Fruit fly (Drosophila melanogaster): Measurements from ENCODE around the gene ringer.
A peak's percentile ranks its signal among the peaks of the same experiment; 100 is the strongest.

- TF ChIP-seq CG6792 (GFP tag; optimal IDR thresholded peaks at IDR 0.05) = peak; percentile 84
- peak; percentile 92 for TF ChIP-seq acj6 (GFP tag; optimal IDR thresholded peaks at IDR 0.05)
- peak; percentile 27 for TF ChIP-seq Blimp-1 (GFP tag; optimal IDR thresholded peaks at IDR 0.05)
- peak; percentile 70 for TF ChIP-seq CG11762 (GFP tag; optimal IDR thresholded peaks at IDR 0.05; ENCODE audit: insufficient read depth)
- no peak for TF ChIP-seq dac (GFP tag; optimal IDR thresholded peaks at IDR 0.05)
- TF ChIP-seq Hr4 (GFP tag; optimal IDR thresholded peaks at IDR 0.05) = peak; percentile 48
- peak; percentile 95 to 97 for TF ChIP-seq ss (GFP tag; optimal IDR thresholded peaks at IDR 0.05)
- TF ChIP-seq Met (GFP tag; optimal IDR thresholded peaks at IDR 0.05) = peak; percentile 74
- TF ChIP-seq topi (GFP tag; optimal IDR thresholded peaks at IDR 0.05) = peak; percentile 79
- TF ChIP-seq Gug (GFP tag; IDR thresholded peaks at IDR 0.05) = no peak
- peak; percentile 86 for TF ChIP-seq CG8632 (GFP tag; optimal IDR thresholded peaks at IDR 0.05)
Observed at dm6 chr3L:16361200-16361815, 2.1 kb upstream of the ringer start.

Measured in whole organism, prepupa.